Fruit fly (Drosophila melanogaster): Measurements from ENCODE around the gene nmd.
A peak's percentile ranks its signal among the peaks of the same experiment; 100 is the strongest.

nmd gene

DNA sequence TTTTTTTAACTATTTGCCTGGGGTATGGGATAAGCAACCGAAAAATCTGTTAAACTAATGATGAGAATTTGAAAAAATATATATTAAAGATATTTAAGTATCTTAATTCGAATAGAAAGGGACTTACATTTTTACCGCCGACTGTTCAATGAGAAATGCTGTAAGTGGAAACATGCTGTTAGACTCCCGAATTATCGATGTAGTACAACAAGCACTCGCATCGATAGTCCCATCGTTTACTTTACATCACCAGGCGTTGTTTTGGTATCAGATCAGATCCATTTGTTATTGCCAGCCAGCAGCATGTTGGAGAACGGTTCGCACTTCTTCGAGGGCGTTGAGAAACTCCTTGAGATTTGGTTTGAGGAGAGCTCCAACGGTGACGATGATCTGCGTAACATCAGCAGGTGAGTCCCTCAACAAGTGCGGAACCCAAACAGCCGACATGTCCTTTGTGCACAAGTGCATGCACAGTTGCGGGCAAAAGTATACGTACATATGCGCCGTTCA lies 35.5 kb upstream of the nmd start, which contains the start of gene SamDC (continued):
- no peak for TF ChIP-seq fd64A (GFP tag; optimal IDR thresholded peaks at IDR 0.05)
- TF ChIP-seq p53 (GFP tag; optimal IDR thresholded peaks at IDR 0.05), result no peak
- peak; percentile 88 for TF ChIP-seq pzg (GFP tag; optimal IDR thresholded peaks at IDR 0.05)
- peak in 1 of 2 experiments; percentile 77 for TF ChIP-seq Dfd (GFP tag; optimal IDR thresholded peaks at IDR 0.05)
- no peak for TF ChIP-seq ewg (GFP tag; optimal IDR thresholded peaks at IDR 0.05)
- TF ChIP-seq MTF-1 (GFP tag; optimal IDR thresholded peaks at IDR 0.05; ENCODE audit: borderline replicate concordance), result no peak
- peak; percentile 76 for TF ChIP-seq HLH4C (GFP tag; IDR thresholded peaks at IDR 0.05; ENCODE audit: partially characterized antibody)
- no peak for TF ChIP-seq sisA (GFP tag; IDR thresholded peaks at IDR 0.05)
- no peak for TF ChIP-seq Hr39 (optimal IDR thresholded peaks at IDR 0.05)
- TF ChIP-seq Optix (GFP tag; IDR thresholded peaks at IDR 0.05), result no peak
- no peak for TF ChIP-seq gt (GFP tag; IDR thresholded peaks at IDR 0.05)
- TF ChIP-seq CG10321 (GFP tag; IDR thresholded peaks at IDR 0.05), result no peak
- peak; percentile 96 for TF ChIP-seq CG7357 (GFP tag; IDR thresholded peaks at IDR 0.05)
- peak; percentile 54 for TF ChIP-seq mam (GFP tag; optimal IDR thresholded peaks at IDR 0.05)
- TF ChIP-seq CG3847 (GFP tag; IDR thresholded peaks at IDR 0.05), result no peak; the same call in none of the 2 replicates
- peak; percentile 27; the same call in 1 of the 2 replicates for TF ChIP-seq Adf1 (GFP tag; IDR thresholded peaks at IDR 0.05)
- TF ChIP-seq Stat92E (GFP tag; optimal IDR thresholded peaks at IDR 0.05), result peak in 2 of 3 experiments; percentile 12 to 85
- peak; percentile 45 for TF ChIP-seq trem (tag; optimal IDR thresholded peaks at IDR 0.05)
- TF ChIP-seq Atf6 (GFP tag; IDR thresholded peaks at IDR 0.05), result peak; percentile 46; the same call in 1 of the 2 replicates
- no peak; the same call in 2 of the 3 replicates for TF ChIP-seq B-H1 (GFP tag; IDR thresholded peaks at IDR 0.05)
- peak in 1 of 2 experiments; percentile 31 for TF ChIP-seq insv (GFP tag; optimal IDR thresholded peaks at IDR 0.05)
- no peak for TF ChIP-seq ERR (GFP tag; optimal IDR thresholded peaks at IDR 0.05)
- no peak for TF ChIP-seq prd (optimal IDR thresholded peaks at IDR 0.05)
- no peak; the same call in 1 of the 3 replicates for TF ChIP-seq prd (GFP tag; IDR thresholded peaks at IDR 0.05)
- peak; percentile 59 for TF ChIP-seq CG13424 (tag; optimal IDR thresholded peaks at IDR 0.05)
- no peak for TF ChIP-seq CG1233 (GFP tag; optimal IDR thresholded peaks at IDR 0.05)
- no peak for TF ChIP-seq bcd (GFP tag; optimal IDR thresholded peaks at IDR 0.05)
- no peak for TF ChIP-seq CG10959 (GFP tag; IDR thresholded peaks at IDR 0.05)
- no peak for TF ChIP-seq ab (GFP tag; optimal IDR thresholded peaks at IDR 0.05)
- TF ChIP-seq Sry-δ (GFP tag; optimal IDR thresholded peaks at IDR 0.05), result peak; percentile 92
- TF ChIP-seq BtbVII (GFP tag; optimal IDR thresholded peaks at IDR 0.05), result peak; percentile 36
- no peak for TF ChIP-seq CG6175 (GFP tag; IDR thresholded peaks at IDR 0.05)
- peak; percentile 2 for TF ChIP-seq pnt (GFP tag; optimal IDR thresholded peaks at IDR 0.05)
- peak; percentile 88 for TF ChIP-seq BEAF-32 (GFP tag; optimal IDR thresholded peaks at IDR 0.05)
- peak; percentile 39 for TF ChIP-seq CG1602 (GFP tag; optimal IDR thresholded peaks at IDR 0.05)
- TF ChIP-seq zen (tag; optimal IDR thresholded peaks at IDR 0.05), result peak; percentile 58
- TF ChIP-seq slp2 (GFP tag; optimal IDR thresholded peaks at IDR 0.05), result no peak
- TF ChIP-seq esg (GFP tag; conservative IDR thresholded peaks at IDR 0.05), result no peak
- peak; percentile 78 for TF ChIP-seq MBD-R2 (GFP tag; IDR thresholded peaks at IDR 0.05)
- TF ChIP-seq ato (GFP tag; IDR thresholded peaks at IDR 0.05; ENCODE audit: partially characterized antibody), result peak; percentile 79
- peak; percentile 27 for TF ChIP-seq sd (tag; optimal IDR thresholded peaks at IDR 0.05)
- TF ChIP-seq jumu (GFP tag; optimal IDR thresholded peaks at IDR 0.05), result peak; percentile 25
- no peak for TF ChIP-seq da (GFP tag; optimal IDR thresholded peaks at IDR 0.05)
- peak; percentile 2 to 82 for TF ChIP-seq Pdp1 (GFP tag; optimal IDR thresholded peaks at IDR 0.05)
- no peak for TF ChIP-seq sens-2 (GFP tag; IDR thresholded peaks at IDR 0.05)
- peak; percentile 5 for TF ChIP-seq Myb (GFP tag; optimal IDR thresholded peaks at IDR 0.05)
- peak; percentile 61 for TF ChIP-seq YL-1 (GFP tag; optimal IDR thresholded peaks at IDR 0.05)
- TF ChIP-seq GATAe (GFP tag; conservative IDR thresholded peaks at IDR 0.05), result no peak
- TF ChIP-seq maf-S (GFP tag; optimal IDR thresholded peaks at IDR 0.05), result no peak
- TF ChIP-seq CoRest (tag; optimal IDR thresholded peaks at IDR 0.05), result peak; percentile 66
- TF ChIP-seq CG12659 (GFP tag; optimal IDR thresholded peaks at IDR 0.05), result peak; percentile 74
